Fruit fly (Drosophila melanogaster) whole organism: ENCODE data around the gene Sfp24Ba.

Experiments used
- CG8478 ChIP-seq: fragments of >200 bp; optimal IDR thresholded peaks from 2 replicates; lab custom pipeline; 2018; ENCODE audit warnings: inconsistent platforms
- Dll ChIP-seq: fragments of >200 bp; optimal IDR thresholded peaks from 2 replicates; lab custom pipeline; 2017
- EcR ChIP-seq, 2 experiments: fragments of >200 bp; optimal IDR thresholded peaks; 2 replicates each; lab custom pipeline; 2017; ENCODE audit warnings: missing biosample characterization in 2 of 2, missing genetic modification characterization in 2 of 2, missing genetic modification reagents in 2 of 2
- pan ChIP-seq: fragments of >200 bp; optimal IDR thresholded peaks from 2 replicates; lab custom pipeline; 2017
- psq ChIP-seq: fragments of >200 bp; optimal IDR thresholded peaks from 2 replicates; lab custom pipeline; 2017
- usp ChIP-seq: fragments of >200 bp; optimal IDR thresholded peaks from 2 replicates; lab custom pipeline; 2017; ENCODE audit warnings: missing biosample characterization, missing genetic modification characterization, mixed read lengths

Sfp24Ba gene

DNA sequence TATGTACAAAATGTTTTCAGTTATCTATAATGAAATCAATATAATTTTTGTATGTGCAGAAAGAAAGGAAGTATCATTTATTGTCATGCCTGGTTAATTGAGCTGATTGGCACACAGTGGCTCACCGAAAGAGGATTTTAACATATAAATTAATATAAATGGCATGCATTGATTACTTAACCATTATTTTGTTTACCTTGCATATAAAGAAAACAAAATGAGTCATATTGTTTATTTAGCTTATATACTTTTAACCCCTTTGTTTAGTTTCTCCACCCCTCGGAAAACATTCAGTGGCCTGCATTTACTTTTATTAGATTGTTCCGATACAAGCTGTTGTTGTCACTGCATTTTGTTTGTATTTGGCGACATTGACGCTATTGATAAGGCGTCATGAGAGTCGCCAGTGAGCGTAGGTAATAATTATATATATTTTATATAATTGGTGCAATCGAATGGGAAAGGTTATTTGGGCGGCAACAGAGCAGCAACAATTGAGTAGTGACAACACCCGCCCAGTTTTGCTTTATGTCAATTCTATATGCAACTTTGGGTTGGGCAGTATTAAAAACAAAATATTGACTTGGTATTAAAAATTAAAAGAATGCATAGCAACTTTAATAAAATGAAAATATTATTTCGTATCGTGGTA is 20.7 kb downstream of the Sfp24Ba start:
- no peak for TF ChIP-seq psq (lab: Kevin White, UChicago)
- no peak for TF ChIP-seq Dll
- TF ChIP-seq CG8478 (lab: Kevin White, UChicago): no peak
- no peak for TF ChIP-seq EcR (GFP tag; optimal IDR thresholded peaks at IDR 0.05; lab: Kevin White, UChicago)
- TF ChIP-seq usp: no peak
- no peak for TF ChIP-seq pan (lab: Kevin White, UChicago)

DNA sequence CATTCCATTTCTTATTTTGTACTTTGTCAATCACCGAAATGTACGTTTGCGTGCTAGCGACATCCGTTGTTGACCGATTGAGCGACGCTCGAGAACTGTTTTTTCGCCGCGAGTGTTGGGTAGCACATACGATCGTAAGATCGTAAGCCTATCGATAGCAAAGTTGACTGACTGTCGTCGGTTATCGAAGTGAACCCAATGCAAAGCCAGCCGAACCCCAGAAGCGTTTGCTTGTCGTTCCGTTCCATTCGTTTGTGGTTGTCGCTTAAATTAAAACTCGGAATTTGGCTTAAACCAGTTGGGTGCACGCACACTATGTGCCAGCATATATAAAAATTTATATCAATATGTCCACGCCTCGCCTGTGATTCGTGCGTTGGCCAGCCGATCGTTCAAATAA is 22.3 kb downstream of the Sfp24Ba start:
- no peak for TF ChIP-seq Dll
- no peak for TF ChIP-seq pan (lab: Kevin White, UChicago)
- TF ChIP-seq EcR (GFP tag; optimal IDR thresholded peaks at IDR 0.05; lab: Kevin White, UChicago): no peak
- TF ChIP-seq psq (lab: Kevin White, UChicago): no peak
- no peak for TF ChIP-seq usp
- no peak for TF ChIP-seq CG8478 (lab: Kevin White, UChicago)

DNA sequence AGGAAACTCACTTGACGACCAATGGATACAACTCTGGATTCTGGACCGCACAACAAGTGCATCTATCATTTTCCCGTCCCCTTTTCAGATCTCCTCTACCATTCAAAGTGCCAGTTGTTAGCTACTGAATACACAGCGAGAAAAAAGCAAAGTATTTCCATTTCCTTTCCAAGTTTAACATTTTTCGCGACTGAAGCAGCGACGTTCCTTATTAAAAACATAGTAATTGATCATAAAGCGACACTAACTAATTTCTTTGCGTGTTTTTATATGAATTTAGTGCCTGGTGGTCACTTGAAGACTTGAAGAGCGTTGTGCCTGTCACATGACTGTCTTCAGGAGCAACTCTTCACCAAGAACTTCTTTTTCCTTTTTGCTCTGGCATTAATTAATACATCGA is 23.0 kb downstream of the Sfp24Ba start:
- TF ChIP-seq psq (lab: Kevin White, UChicago) (no peak), EcR (GFP tag; optimal IDR thresholded peaks at IDR 0.05; lab: Kevin White, UChicago) (no peak), pan (lab: Kevin White, UChicago) (no peak), usp (no peak), CG8478 (lab: Kevin White, UChicago) (no peak), Dll (no peak)

DNA sequence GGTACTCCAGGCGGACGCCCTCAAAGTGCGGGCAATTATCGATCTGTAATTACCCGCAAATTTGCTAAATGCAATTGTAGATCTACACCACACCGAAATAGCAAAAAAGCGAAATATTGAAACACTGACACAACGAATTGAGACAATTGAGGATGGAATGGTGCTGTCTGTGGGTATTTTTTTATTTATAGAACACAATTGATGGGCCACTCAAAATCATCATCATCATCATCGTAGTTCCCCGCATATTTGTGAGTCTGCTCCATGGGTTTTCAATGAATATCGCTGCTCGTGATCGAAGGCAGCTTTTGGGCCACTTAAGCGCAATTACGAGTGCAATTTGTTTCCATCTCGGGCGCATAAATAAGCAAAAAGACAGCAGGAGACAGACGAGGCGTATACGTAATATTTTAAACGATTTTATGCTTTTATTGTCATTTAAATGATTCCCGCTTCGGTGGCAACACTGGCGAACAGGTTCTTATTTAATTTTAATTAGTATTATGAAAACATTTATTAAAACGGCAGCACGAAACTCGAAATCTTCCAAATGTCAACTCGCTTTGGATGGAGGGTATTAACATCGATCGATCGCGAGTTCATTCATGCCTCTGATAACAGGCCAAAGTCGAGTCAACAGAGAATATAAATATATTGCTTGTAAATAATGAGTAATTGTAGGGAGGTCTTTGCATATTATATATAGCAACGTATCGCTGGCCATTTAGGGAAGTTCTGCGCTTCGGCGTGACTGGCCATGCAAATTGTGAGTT is 26.0 kb downstream of the Sfp24Ba start:
- TF ChIP-seq EcR (GFP tag; optimal IDR thresholded peaks at IDR 0.05; lab: Kevin White, UChicago): no peak
- TF ChIP-seq psq (lab: Kevin White, UChicago): no peak
- no peak for TF ChIP-seq usp
- TF ChIP-seq Dll: no peak
- no peak for TF ChIP-seq pan (lab: Kevin White, UChicago)
- TF ChIP-seq CG8478 (lab: Kevin White, UChicago): no peak

DNA sequence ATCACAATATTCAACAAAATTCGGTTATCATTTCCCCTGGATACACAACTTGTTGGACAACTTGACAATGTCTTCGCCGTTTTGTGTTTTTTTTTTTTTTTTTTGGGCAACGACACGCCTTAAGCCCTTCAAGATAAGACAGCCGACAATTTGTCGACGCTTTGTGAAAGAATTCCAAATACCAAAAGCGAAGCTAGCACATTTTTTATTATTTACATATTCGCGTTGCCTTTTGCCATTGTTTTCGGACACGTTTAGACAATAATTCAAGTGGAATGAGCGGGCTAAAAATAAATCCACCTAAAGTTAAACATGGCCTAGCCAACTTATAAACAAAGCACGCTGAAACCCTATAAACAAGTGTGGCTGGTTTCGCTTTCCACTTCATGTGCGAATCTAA is 27.4 kb downstream of the Sfp24Ba start:
- TF ChIP-seq psq (lab: Kevin White, UChicago): no peak
- no peak for TF ChIP-seq CG8478 (lab: Kevin White, UChicago)
- no peak for TF ChIP-seq Dll
- no peak for TF ChIP-seq EcR (GFP tag; optimal IDR thresholded peaks at IDR 0.05; lab: Kevin White, UChicago)
- TF ChIP-seq usp: no peak
- no peak for TF ChIP-seq pan (lab: Kevin White, UChicago)

DNA sequence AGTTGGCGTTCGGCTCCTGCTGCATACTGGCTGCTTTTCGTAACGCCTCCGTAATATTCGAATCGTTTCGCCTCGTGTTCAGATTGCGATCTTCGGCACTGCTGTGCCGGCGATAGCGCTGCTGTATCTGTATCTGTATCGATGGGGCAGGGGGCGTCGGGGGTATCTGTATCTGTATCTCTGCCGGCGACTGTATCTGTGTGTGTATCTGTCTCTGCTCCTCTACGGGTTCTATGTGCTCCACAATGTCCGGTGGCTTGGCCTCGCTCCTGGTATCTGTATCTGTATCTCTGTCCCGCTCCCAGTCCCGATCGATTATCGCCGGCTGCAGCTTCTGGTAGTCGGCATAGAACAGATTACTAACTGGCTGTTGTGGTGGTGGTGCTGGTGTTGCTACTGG is 28.4 kb downstream of the Sfp24Ba start:
- TF ChIP-seq Dll (no peak), EcR (GFP tag; optimal IDR thresholded peaks at IDR 0.05; lab: Kevin White, UChicago) (no peak), psq (lab: Kevin White, UChicago) (no peak), usp (no peak), pan (lab: Kevin White, UChicago) (no peak), CG8478 (lab: Kevin White, UChicago) (no peak)

DNA sequence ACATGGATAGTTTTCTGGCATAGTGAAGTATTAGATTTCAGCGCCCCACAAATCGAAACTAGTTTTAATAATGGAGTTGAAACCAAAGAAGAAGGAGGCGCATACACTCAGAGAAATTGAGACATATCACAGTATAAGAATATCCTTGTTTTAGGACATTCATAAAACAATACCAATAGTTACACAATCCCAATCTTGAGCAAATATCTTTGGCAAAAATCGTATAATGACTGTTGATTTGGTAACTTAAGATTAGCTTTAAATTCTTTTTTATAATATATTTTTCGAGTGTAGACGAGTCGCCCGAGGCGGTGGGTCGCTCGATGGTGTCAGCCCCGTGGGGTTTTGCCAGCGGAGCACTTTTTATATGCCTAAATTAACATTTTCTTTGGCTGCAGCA is 32.9 kb downstream of the Sfp24Ba start:
- TF ChIP-seq psq (lab: Kevin White, UChicago): no peak
- TF ChIP-seq pan (lab: Kevin White, UChicago): no peak
- TF ChIP-seq EcR (GFP tag; optimal IDR thresholded peaks at IDR 0.05; lab: Kevin White, UChicago): no peak
- no peak for TF ChIP-seq usp
- TF ChIP-seq CG8478 (lab: Kevin White, UChicago): no peak
- no peak for TF ChIP-seq Dll

DNA sequence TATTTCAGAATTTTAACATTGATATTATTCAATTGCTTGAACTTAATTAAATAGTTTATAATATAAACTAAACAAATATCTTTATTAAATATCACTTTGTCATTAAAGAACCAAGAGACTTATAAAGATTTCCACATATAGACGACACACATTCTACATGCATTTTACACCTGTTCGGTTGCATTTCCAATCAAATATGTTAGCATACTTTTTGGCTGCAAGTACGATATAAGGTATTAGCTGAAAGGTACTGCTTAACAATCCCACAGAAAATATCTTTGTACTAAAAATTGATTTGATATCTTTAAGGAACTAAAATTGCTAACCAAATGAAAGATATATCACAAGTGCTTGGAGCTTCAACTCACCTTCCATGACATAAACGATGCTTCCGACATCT is 34.5 kb downstream of the Sfp24Ba start:
- TF ChIP-seq pan (lab: Kevin White, UChicago): no peak
- no peak for TF ChIP-seq Dll
- no peak for TF ChIP-seq usp
- TF ChIP-seq psq (lab: Kevin White, UChicago): no peak

DNA sequence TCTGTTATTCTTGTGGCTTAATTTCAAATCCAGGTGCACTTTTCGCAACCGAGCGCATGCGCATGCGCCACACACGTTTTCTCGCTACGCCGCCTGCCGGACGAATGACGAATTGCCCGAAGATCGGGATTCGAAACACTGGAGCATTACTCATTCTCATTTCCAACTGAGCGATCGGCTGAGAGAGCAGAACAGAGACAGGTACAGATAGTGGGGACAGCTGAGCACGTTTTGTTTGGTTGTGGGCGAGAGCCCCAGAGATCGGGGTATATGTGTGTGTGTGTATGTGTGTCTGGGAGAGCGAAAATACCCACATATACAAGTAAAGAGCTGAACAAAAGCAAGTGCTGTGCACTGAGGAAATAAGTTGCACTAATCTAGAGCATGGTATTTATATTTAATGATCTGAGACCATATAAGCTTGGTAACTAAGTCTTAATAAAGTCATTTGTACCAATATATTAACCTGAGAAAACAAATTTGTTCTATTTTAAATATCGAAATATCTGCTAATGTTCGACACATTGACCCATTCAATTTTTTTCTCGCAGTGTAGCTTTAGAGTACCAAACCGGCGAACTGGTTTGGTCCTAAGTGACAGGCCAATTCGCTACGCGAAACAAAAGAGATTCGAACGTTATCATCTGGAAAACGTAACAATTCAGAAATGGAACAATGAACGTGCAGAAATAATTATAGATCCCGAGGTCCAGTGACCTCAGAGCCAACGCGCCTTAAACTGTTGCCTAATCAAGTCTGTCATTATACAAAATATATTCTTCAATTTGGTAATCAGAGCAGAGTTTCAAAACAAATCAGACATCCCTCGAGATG is 36.1 kb downstream of the Sfp24Ba start:
- no peak for TF ChIP-seq CG8478 (lab: Kevin White, UChicago)
- TF ChIP-seq pan (lab: Kevin White, UChicago): no peak
- no peak for TF ChIP-seq psq (lab: Kevin White, UChicago)
- peak; percentile 88 for TF ChIP-seq Dll
- TF ChIP-seq usp: no peak
- TF ChIP-seq EcR (GFP tag; optimal IDR thresholded peaks at IDR 0.05; lab: Kevin White, UChicago): no peak

DNA sequence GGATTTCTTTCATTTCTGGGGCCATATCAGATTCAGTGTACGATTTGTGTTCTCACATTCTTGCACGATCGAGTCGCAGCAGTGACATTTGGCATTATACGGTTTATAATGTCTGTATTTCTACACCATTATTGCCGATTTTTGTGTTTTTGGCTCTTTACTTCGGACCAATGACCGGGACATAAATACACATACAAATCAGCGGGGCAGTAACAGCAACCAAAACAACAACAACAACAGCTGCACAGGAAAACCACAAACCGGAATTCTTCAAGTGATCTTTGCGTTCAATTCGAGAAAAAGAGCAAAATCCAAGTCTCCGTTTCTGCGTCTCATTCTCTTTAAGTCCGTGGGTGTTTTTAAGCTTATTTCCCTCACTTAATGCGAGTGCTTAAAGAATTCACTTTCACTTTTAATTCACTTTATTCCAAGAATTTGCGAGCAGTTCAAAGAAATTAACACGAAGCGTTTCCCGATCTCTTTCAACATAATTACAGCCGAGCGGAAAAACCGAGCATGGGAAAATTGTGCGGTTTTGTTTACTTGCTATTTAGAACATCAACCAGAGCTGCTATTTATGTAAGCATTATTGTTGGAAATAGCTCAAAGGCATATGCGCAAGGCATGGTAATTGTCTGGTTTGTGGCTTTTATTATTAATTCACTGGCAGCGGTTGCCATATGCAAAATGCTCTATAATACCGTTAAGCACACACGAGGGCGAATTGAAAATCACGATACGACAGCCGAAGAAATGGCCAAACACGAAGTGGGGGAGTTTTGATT is 36.9 kb downstream of the Sfp24Ba start:
- TF ChIP-seq psq (lab: Kevin White, UChicago) (no peak), EcR (GFP tag; optimal IDR thresholded peaks at IDR 0.05; lab: Kevin White, UChicago) (peak; percentile 22 to 50), Dll (no peak)

DNA sequence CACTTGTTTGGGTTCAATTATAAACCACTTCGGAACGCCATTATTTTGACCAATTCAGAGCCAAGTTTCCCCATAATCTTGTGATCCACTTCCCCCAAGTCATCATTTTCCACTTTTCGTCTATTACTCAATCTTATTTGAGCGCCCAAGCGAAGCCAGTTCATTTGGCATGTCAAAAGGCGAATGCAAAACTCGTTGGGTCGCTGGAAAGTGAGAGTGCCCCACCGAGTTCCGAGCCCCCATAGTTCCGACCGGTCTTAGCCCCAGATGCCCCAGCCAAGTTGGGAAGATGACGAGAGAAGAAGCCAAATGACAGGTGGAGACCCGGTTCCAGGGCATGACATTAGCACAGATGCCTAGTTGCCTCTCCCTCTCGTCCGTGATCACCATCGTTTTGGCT is 37.6 kb downstream of the Sfp24Ba start:
- TF ChIP-seq pan (lab: Kevin White, UChicago) (no peak), CG8478 (lab: Kevin White, UChicago) (no peak), usp (no peak), psq (lab: Kevin White, UChicago) (no peak), EcR (GFP tag; optimal IDR thresholded peaks at IDR 0.05; lab: Kevin White, UChicago) (no peak), Dll (no peak)
